Worm (Caenorhabditis elegans) whole organism, dauer: ENCODE data around the gene lyst-1.

ENCODE experiments used
- unc-62 ChIP-seq: sonication (generic microtip); optimal IDR thresholded peaks from 2 replicates; lab custom pipeline; 2017; ENCODE audit warnings: missing biosample characterization, missing genetic modification reagents, missing genetic modification characterization

lyst-1 gene

DNA sequence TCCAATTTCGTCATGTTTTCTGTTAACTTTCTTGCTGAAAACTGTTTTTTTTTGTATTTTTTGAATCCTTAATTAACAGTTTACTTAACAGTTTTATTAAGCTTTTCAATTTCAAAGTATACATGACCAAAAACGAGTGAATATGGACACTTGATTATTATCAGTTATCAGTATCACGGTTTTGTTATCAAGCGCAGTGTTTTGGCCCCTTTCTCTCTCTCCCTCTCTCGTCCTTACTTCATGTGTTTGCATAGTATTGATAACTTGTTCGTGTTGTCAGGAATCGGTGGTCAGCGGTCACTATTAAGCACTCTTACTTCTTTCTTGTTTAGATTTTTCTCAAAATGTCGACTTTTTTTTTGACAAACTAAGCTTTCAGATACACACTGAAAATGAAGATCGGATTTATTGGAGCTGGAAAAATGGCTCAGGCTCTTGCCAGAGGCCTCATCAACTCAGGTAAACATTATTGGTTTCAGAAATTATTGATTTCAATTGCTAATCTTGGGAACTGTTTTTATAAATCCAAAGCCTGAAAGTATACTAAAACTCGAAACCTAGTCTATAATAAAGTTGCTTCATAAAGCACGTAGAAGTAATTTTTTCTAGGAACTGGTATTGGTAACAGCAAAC lies 5.6 kb upstream of the lyst-1 start, which contains the start of gene pycr-1:
Gene pycr-1 (plus strand): TSS at position 380 of the 633 bp plus-strand sequence.
- TF ChIP-seq unc-62 (GFP tag; lab: Kevin White, UChicago) = no peak

DNA sequence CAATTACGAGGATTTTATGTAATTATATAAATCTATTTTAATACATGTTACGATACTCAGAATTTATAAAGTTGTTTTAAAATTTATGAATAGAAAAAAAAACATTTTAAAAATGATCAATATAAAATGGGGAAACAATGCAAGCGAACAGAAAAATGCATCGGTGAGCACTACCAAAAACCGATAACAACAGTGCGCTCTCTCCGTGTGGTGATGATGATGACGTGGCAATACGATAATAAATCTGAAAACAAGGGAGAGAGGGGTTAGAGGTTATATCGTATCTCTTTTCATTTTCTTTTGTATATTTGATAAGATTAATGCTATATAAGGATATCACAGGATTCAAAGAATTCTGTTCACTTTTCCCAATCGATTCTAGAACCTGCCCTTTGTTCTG lies 5.0 kb upstream of the lyst-1 start:
- TF ChIP-seq unc-62 (GFP tag; lab: Kevin White, UChicago) = no peak

DNA sequence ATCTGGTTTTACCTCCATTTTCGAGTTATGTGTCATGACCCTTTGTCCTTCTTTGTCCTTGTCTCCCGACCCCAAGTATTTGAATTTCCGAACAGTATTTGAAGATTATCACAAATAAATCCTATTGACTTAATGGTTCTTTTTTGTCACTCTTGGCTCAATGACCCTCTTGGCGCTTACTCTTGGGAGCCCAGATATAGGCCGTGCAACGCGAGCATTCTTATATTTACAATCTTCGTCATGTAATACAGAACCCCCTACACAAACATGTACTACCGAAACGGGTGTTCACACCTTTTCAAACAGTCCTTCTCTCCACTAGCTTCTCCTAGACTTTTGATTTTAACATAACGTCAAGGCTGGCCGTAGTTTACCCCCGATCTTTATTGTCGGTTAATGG lies 2.7 kb upstream of the lyst-1 start, which contains the start of gene M153.5:
Gene M153.5 (plus strand): TSS at position 301 of the 400 bp plus-strand sequence.
- TF ChIP-seq unc-62 (GFP tag; lab: Kevin White, UChicago) = no peak

DNA sequence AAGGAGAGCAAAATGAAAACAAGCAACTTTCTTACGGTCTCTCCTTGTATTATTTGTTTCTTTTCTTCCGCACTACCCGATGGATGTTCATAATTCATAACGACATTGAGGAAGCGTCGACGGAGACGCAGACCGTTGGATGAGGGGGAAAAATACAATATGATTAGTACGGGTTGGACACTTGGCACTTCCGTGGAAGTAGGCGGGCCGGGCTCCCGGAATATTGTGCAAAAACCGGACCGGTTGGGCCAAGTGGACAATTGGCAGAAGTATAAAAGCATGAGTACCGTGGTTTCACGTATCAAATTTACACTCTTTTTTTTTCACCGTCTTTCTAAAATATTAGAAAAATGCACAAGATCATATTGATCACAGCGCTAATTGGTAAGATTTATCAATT lies 1.6 kb upstream of the lyst-1 start, which contains the start of gene M153.3:
Gene M153.3 (plus strand): TSS at position 301 of the 400 bp plus-strand sequence.
- no peak for TF ChIP-seq unc-62 (GFP tag; lab: Kevin White, UChicago)

DNA sequence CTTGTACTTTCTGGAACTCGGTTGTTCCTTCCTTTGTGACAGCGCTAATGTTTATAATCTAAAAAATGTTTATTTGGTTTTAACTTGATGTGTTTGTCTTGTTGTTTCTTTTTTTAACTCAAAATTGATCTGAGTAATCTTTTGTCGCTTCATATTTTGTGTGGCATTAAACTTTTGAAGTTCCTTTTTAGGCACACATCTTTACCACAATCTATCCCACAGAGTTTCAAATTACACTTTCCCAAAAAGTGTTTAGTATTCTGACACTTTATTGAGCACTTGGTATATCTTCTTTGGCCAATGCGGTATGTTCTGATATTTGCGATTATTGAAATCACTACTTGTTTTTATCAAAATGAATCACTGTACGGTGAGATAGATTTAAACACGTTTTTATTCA lies 15.6 kb downstream of the lyst-1 start, which contains the start of gene lgc-18:
Gene lgc-18 (plus strand): TSS at position 301 of the 400 bp plus-strand sequence.
- TF ChIP-seq unc-62 (GFP tag; lab: Kevin White, UChicago) = no peak

DNA sequence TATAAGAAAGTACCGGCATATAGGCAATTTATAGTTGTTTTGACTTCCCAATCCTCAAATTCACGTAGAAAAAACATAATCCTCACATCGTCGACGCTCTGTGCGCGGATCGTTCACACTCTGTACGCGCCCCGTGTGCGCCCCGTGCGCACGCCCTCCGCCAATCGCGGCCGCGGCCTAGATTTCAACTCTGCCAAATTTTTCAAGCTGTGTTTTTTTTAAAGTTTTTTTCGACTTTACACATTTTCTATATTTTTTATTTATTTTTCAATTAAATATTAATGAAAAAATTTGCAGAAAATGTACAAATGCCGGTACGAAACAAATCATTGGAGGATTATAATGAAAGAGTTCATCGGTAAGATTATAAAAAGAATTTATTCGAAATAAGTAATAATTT lies 17.8 kb downstream of the lyst-1 start, which contains the start of gene T01H10.11:
Gene T01H10.11 (plus strand): TSS at position 301 of the 400 bp plus-strand sequence.
- TF ChIP-seq unc-62 (GFP tag; lab: Kevin White, UChicago) = no peak

DNA sequence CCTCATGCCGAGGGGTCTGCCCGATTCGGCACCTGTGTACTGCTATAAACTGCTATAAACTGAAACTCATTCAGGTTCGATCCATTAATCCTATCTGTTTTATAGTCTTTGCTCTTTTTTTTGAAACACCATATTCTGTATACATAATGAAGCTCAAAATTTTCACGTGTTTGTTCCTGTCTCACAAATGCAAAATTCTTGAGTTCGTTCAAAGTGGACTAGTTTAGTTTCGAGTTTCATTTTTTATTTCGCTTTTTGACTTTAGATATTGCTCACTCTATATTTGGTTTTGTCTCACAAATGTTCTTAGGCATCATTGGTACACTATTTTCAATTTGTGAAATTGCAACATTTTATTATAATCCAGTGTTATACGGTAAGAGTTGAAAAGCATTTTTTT lies 19.7 kb downstream of the lyst-1 start, which contains the start of gene lgc-17:
Gene lgc-17 (plus strand): TSS at position 301 of the 400 bp plus-strand sequence.
- no peak for TF ChIP-seq unc-62 (GFP tag; lab: Kevin White, UChicago)

DNA sequence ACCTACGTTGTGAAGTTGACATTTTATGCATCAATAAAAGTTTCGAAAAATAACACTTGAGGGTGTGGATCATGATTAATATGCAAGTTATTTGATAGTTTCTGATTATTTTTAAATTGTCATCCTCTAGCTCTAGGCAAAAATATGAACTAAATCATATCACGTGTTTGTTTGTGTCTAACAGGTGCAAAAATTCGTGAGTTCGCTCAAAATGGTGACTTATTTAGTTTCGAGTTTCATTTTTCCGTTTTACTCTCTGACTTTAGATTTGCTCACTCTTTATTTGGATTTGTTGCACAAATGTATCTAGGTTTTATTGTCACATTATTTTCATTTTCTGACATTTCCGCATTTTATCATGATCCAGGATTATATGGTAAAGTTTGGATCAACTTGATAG lies 22.6 kb downstream of the lyst-1 start, which contains the start of gene lgc-16:
Gene lgc-16 (plus strand): TSS at position 301 of the 400 bp plus-strand sequence.
- no peak for TF ChIP-seq unc-62 (GFP tag; lab: Kevin White, UChicago)

DNA sequence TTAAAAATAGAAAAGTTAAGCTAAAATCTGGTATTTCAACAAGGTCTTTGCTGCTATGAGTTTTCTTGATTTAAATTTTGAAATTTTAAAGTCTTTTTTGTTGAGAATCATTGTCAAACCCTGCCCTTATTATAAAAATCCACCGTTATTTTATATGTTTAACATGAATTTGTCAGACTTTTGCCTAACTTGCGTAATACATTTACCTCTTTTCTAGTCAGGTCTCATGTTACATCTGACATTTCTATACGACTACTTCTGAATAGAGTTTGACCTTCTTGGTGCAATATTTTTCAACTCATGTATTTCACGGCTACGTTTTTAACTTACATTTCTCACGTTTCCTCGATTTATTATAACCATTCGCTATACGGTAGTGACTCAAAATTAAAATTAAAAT lies 26.9 kb downstream of the lyst-1 start, which contains the start of gene lgc-15:
Gene lgc-15 (plus strand): TSS at position 301 of the 400 bp plus-strand sequence.
- no peak for TF ChIP-seq unc-62 (GFP tag; lab: Kevin White, UChicago)

DNA sequence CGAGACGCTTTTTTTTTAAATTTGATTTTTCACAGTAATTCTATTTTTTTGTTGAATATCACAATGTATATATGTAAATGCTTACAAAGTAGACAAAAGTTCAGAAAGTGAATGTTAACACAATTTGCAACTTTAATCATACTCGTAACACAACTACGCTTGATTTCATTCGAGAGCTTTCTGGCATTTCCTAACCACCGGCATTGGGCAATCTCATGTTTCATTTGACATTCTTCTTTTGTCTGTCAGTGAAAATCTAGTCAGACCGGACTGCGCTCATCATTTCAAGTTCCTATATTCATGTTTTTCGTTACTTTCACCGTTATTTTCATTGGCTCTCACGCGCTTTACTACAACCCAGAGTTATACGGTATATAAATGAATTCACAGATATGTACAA lies 29.7 kb downstream of the lyst-1 start, which contains the start of gene lgc-14:
Gene lgc-14 (plus strand): TSS at position 301 of the 400 bp plus-strand sequence.
- TF ChIP-seq unc-62 (GFP tag; lab: Kevin White, UChicago) = no peak

DNA sequence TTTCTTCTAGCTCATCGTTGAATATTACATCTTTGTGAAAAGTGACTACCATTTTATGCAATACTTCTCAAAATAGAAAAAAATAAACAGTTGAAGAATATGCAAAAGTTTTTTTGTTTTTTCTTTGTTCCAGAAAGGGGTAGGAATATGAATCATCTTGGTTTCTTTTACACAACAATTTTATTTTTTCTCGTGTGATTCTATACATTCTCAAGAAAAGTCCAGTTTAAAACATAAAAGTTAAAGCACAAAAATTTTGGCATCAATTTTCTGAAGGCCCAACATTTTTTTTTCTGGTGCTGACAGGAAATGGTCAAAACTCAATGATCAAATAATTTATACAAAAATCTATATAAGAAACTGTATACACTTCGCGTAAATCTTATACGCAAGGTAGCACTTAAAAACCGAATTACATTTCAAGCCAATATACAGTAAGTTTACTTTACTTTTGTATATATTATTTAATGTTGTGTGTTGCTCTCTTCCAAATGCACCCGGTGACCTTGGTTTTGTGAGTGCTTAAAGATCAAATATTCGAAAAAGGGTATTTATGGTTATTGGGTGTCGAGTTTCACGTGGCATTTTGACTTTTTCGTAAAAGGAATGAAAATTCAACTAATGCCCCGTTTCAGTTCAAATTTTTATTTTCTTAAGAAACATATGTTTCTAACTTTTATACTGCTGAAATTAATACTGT lies 32.3 kb downstream of the lyst-1 start, which contains the start of the genes W03G11.2 and lgc-13:
Gene W03G11.2 (minus strand): TSS at position 101 of the 700 bp plus-strand sequence.
Gene lgc-13 (plus strand): TSS at position 650 of the 700 bp plus-strand sequence.
- TF ChIP-seq unc-62 (GFP tag; lab: Kevin White, UChicago) = no peak

DNA sequence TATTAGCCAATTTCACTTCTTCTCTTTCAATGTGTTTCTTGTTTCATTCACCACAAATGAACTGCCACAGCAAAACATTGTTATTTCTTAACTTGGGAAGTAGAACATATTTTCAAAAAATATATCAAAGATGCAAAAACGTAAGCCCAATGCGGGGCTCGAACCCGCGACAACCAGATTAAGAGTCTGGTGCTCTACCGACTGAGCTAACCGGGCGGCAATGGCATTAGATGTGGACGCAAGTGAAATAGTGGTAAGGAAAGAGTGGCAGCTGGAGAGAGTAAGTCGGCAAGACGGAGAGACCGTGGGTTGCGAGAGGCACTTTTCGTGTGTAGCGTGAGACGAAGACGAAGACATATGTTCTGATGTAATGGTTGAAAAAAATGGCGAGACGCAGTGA lies 34.9 kb downstream of the lyst-1 start:
- TF ChIP-seq unc-62 (GFP tag; lab: Kevin White, UChicago) = no peak

DNA sequence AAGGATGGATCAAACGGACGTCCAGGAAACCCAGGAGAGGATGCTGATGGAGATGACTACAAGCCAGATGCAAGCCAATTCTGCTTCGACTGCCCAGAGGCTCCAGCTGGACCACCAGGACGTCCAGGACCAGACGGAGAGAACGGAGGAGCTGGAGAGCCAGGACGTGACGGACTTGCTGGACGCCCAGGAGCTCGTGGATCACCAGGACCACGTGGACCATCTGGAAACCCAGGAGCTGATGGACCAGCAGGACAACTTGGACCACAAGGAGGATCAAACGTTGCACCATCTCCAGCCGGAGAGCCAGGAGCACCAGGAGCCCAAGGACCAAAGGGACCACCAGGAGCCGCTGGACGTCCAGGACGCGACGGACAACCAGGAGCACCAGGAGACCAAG lies 35.5 kb downstream of the lyst-1 start:
- TF ChIP-seq unc-62 (GFP tag; lab: Kevin White, UChicago) = no peak

DNA sequence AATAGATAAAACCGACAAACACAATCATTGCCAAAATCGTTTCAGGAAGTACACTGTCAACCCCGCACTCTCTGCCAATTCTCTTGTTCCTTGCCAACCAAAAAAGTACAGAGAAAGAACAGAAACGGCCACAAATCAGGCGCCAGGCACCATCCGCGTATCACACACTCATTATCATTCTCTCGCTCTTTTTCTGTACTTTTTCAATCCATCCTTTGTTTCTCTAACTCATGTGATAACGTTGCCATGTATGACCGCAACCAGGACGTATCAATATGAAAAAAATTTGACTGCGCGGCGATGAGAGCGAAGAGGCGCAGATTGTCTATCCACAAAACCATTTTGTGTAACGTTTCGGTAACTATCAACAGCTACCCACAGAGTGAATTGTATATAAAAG lies 36.3 kb downstream of the lyst-1 start, which contains the start of gene col-181:
Gene col-181 (plus strand): TSS at position 301 of the 400 bp plus-strand sequence.
- TF ChIP-seq unc-62 (GFP tag; lab: Kevin White, UChicago) = no peak

DNA sequence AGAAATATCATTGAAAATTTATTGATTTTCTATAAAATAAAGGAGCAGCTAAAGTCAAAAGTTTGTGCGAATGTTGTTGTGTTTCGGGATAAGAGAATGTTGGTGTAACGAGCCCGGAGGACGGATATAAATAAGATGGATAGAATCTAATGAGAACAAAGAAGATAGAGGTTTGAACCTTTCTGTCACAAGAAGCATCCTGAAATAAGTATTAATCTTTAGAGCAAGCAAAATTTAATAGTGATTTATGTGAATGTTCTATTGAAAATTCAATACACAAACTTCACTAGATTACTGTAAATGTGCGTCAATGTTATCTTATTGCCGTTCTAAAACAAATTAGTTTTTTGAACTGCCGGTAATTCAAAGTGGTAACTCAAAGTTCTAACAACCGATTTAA lies 37.2 kb downstream of the lyst-1 start, which contains the start of gene W03G11.3:
Gene W03G11.3 (minus strand): TSS at position 101 of the 400 bp plus-strand sequence.
- TF ChIP-seq unc-62 (GFP tag; lab: Kevin White, UChicago) = no peak

DNA sequence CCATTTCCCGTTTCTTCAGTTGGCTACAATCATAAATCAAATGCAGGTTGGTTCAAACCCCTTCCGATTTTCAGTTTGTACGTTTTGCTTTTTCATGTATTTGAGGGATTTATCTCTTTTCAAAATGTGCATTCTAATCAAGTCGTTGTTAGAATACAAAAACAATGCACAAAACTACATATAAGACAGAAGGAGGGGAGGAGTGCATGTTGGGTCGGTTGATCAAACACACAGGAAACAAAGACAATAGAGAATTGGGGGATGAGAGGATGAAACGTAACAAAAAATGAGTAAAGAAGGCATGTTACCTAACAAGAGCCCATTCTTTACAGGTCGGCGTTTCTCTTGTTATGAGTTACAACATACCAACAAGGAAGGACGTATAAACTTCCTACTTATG lies 43.0 kb downstream of the lyst-1 start:
- TF ChIP-seq unc-62 (GFP tag; lab: Kevin White, UChicago) = no peak
